Worm (Caenorhabditis elegans) whole organism, young adult: ENCODE results near the gene C52G5.3.

Experiments
- C06A6.2 ChIP-seq: fragments of 200-800 bp; sonication (Bioruptor generic); conservative IDR thresholded peaks from 2 replicates; pipeline ENCODE4 v1.3.6; 2022; ENCODE audit warnings: missing genetic modification characterization, missing compliant biosample characterization
- F57A8.1 ChIP-seq: fragments of 200-800 bp; sonication (Bioruptor generic); optimal IDR thresholded peaks from 2 replicates; lab custom pipeline; 2018; ENCODE audit warnings: mild to moderate bottlenecking, missing genetic modification characterization, moderate library complexity, missing compliant biosample characterization
- K12H6.12 ChIP-seq: fragments of 200-800 bp; sonication (Bioruptor generic); optimal IDR thresholded peaks from 2 replicates; lab custom pipeline; 2018; ENCODE audit warnings: mild to moderate bottlenecking, missing genetic modification characterization, missing compliant biosample characterization
- Y53F4B.3 ChIP-seq: fragments of 200-800 bp; sonication (Bioruptor generic); IDR thresholded peaks from 2 replicates; pipeline ENCODE4 v1.3.6; 2022; ENCODE audit warnings: missing genetic modification reagents, missing genetic modification characterization, missing compliant biosample characterization
- Y53G8AR.9 ChIP-seq: fragments of 200-800 bp; sonication (Bioruptor generic); conservative IDR thresholded peaks from 2 replicates; pipeline ENCODE4 v1.3.6; 2022; ENCODE audit warnings: missing genetic modification reagents, missing genetic modification characterization, missing compliant biosample characterization
- ama-1 ChIP-seq, 3 experiments: fragments of 150-350 bp in 1 of 3; sonication (generic microtip) in 2 of 3; optimal IDR thresholded peaks; 2 replicates each; lab custom pipeline; 2014 to 2018; ENCODE audit warnings: missing biosample characterization in 2 of 3, missing genetic modification characterization in 2 of 3, missing genetic modification reagents in 2 of 3
- aptf-3 ChIP-seq: fragments of 200-800 bp; sonication (Bioruptor generic); IDR thresholded peaks from 2 replicates; pipeline ENCODE4 v1.3.6; 2022; ENCODE audit warnings: missing genetic modification characterization, missing compliant biosample characterization
- attf-6 ChIP-seq: fragments of 200-800 bp; sonication (Bioruptor generic); IDR thresholded peaks from 2 replicates; pipeline ENCODE4 v1.3.6; 2022; ENCODE audit warnings: missing genetic modification reagents, missing genetic modification characterization, missing compliant biosample characterization
- ccch-3 ChIP-seq: fragments of 200-800 bp; sonication (Bioruptor generic); optimal IDR thresholded peaks from 2 replicates; lab custom pipeline; 2018; ENCODE audit warnings: mild to moderate bottlenecking, missing genetic modification characterization, missing compliant biosample characterization
- cebp-2 ChIP-seq: fragments of 200-800 bp; sonication (Bioruptor generic); IDR thresholded peaks from 2 replicates; pipeline ENCODE4 v1.3.6; 2022; ENCODE audit warnings: missing genetic modification characterization, missing compliant biosample characterization
- ceh-40 ChIP-seq: fragments of 200-800 bp; sonication (Bioruptor generic); IDR thresholded peaks from 2 replicates; pipeline ENCODE4 v1.3.6; 2022; ENCODE audit warnings: missing genetic modification characterization, missing compliant biosample characterization
- ceh-58 ChIP-seq: fragments of 200-800 bp; sonication (Bioruptor generic); IDR thresholded peaks from 2 replicates; pipeline ENCODE4 v1.3.6; 2022; ENCODE audit warnings: missing genetic modification characterization, missing compliant biosample characterization
- ceh-91 ChIP-seq: fragments of 200-800 bp; sonication (Bioruptor generic); IDR thresholded peaks from 2 replicates; pipeline ENCODE4 v1.3.6; 2022; ENCODE audit warnings: missing genetic modification reagents, missing genetic modification characterization, missing compliant biosample characterization
- him-1 ChIP-seq: sonication (generic microtip); optimal IDR thresholded peaks from 2 replicates; lab custom pipeline; 2016; ENCODE audit warnings: missing genotype, missing genetic modification reagents, missing genetic modification characterization, missing compliant biosample characterization
- hlh-26 ChIP-seq: fragments of 200-800 bp; sonication (Bioruptor generic); conservative IDR thresholded peaks from 2 replicates; pipeline ENCODE4 v1.3.6; 2022; ENCODE audit warnings: missing genetic modification reagents, missing genetic modification characterization, missing compliant biosample characterization
- hmg-20 ChIP-seq: fragments of 200-800 bp; sonication (Bioruptor generic); IDR thresholded peaks from 2 replicates; pipeline ENCODE4 v1.3.6; 2022; ENCODE audit warnings: missing genetic modification reagents, missing genetic modification characterization, missing compliant biosample characterization
- hrde-1 ChIP-seq: sonication (generic microtip); optimal IDR thresholded peaks from 2 replicates; lab custom pipeline; 2016; ENCODE audit warnings: missing genetic modification characterization, mild to moderate bottlenecking, missing compliant biosample characterization, moderate library complexity, missing genotype, missing genetic modification reagents, borderline replicate concordance
- lin-26 ChIP-seq: fragments of 200-800 bp; sonication (Bioruptor generic); IDR thresholded peaks from 2 replicates; pipeline ENCODE4 v1.3.6; 2022; ENCODE audit warnings: missing genetic modification reagents, missing genetic modification characterization, missing compliant biosample characterization
- lin-35 ChIP-seq, 3 experiments: fragments of 150-350 bp in 2 of 3; sonication (generic microtip) in 1 of 3; optimal IDR thresholded peaks; 2 replicates each; lab custom pipeline; 2014 to 2018; ENCODE audit warnings: missing biosample characterization in 3 of 3, missing genetic modification characterization in 3 of 3, missing genetic modification reagents in 3 of 3
- lsy-27 ChIP-seq: sonication (generic microtip); optimal IDR thresholded peaks from 2 replicates; lab custom pipeline; 2017; ENCODE audit warnings: missing genetic modification characterization, mild to moderate bottlenecking, missing compliant biosample characterization, antibody characterized with exemption, missing genotype, borderline replicate concordance; ENCODE audit not compliant: insufficient read depth
- madf-3 ChIP-seq: fragments of 200-800 bp; sonication (Bioruptor generic); IDR thresholded peaks from 2 replicates; pipeline ENCODE4 v1.3.6; 2022; ENCODE audit warnings: missing genetic modification reagents, missing genetic modification characterization, missing compliant biosample characterization
- madf-6 ChIP-seq: fragments of 200-800 bp; sonication (Bioruptor generic); IDR thresholded peaks from 2 replicates; pipeline ENCODE4 v1.3.6; 2022; ENCODE audit warnings: missing genetic modification reagents, missing genetic modification characterization, missing compliant biosample characterization
- madf-8 ChIP-seq: fragments of 200-800 bp; sonication (Bioruptor generic); conservative IDR thresholded peaks from 2 replicates; pipeline ENCODE4 v1.3.6; 2022; ENCODE audit warnings: missing genetic modification reagents, missing genetic modification characterization, missing compliant biosample characterization
- mcd-1 ChIP-seq: fragments of 200-800 bp; sonication (Bioruptor generic); IDR thresholded peaks from 2 replicates; pipeline ENCODE4 v1.3.6; 2022; ENCODE audit warnings: missing genetic modification reagents, missing genetic modification characterization, missing compliant biosample characterization
- mel-28 ChIP-seq: sonication (generic microtip); optimal IDR thresholded peaks from 2 replicates; lab custom pipeline; 2016; ENCODE audit warnings: borderline replicate concordance, mild to moderate bottlenecking, missing genetic modification characterization, missing compliant biosample characterization
- mes-4 ChIP-seq: sonication (generic microtip); optimal IDR thresholded peaks from 2 replicates; lab custom pipeline; 2016; ENCODE audit warnings: missing genotype, missing genetic modification characterization, missing compliant biosample characterization
- sdz-38 ChIP-seq: sonication (generic microtip); optimal IDR thresholded peaks from 2 replicates; lab custom pipeline; 2016; ENCODE audit warnings: missing genotype, missing genetic modification characterization, missing compliant biosample characterization
- somi-1 ChIP-seq: fragments of 200-800 bp; sonication (Bioruptor generic); optimal IDR thresholded peaks from 2 replicates; lab custom pipeline; 2018; ENCODE audit warnings: mild to moderate bottlenecking, missing genetic modification characterization, missing compliant biosample characterization
- tbx-9 ChIP-seq: sonication (generic microtip); optimal IDR thresholded peaks from 2 replicates; lab custom pipeline; 2016; ENCODE audit warnings: borderline replicate concordance, missing genetic modification characterization, inconsistent platforms, missing compliant biosample characterization
- tlf-1 ChIP-seq: fragments of 200-800 bp; sonication (Bioruptor generic); optimal IDR thresholded peaks from 2 replicates; lab custom pipeline; 2018; ENCODE audit warnings: mild to moderate bottlenecking, missing genetic modification characterization, missing compliant biosample characterization
- unc-130 ChIP-seq: sonication (generic microtip); optimal IDR thresholded peaks from 2 replicates; lab custom pipeline; 2016; ENCODE audit warnings: missing genetic modification reagents, missing genetic modification characterization, missing compliant biosample characterization
- zim-3 ChIP-seq: sonication (generic microtip); optimal IDR thresholded peaks from 2 replicates; lab custom pipeline; 2017; ENCODE audit warnings: mild to moderate bottlenecking, missing genetic modification characterization, moderate library complexity, missing compliant biosample characterization
- ztf-22 ChIP-seq: fragments of 200-800 bp; sonication (Bioruptor generic); optimal IDR thresholded peaks from 2 replicates; lab custom pipeline; 2018; ENCODE audit warnings: mild to moderate bottlenecking, missing genetic modification characterization, moderate library complexity, missing compliant biosample characterization
- ztf-26 ChIP-seq: sonication (generic microtip); optimal IDR thresholded peaks from 2 replicates; lab custom pipeline; 2017; ENCODE audit warnings: missing genetic modification characterization, missing compliant biosample characterization
- ztf-6 ChIP-seq: fragments of 200-800 bp; sonication (Bioruptor generic); IDR thresholded peaks from 2 replicates; pipeline ENCODE4 v1.3.6; 2022; ENCODE audit warnings: missing genetic modification reagents, missing genetic modification characterization, missing compliant biosample characterization

Gene C52G5.3

DNA sequence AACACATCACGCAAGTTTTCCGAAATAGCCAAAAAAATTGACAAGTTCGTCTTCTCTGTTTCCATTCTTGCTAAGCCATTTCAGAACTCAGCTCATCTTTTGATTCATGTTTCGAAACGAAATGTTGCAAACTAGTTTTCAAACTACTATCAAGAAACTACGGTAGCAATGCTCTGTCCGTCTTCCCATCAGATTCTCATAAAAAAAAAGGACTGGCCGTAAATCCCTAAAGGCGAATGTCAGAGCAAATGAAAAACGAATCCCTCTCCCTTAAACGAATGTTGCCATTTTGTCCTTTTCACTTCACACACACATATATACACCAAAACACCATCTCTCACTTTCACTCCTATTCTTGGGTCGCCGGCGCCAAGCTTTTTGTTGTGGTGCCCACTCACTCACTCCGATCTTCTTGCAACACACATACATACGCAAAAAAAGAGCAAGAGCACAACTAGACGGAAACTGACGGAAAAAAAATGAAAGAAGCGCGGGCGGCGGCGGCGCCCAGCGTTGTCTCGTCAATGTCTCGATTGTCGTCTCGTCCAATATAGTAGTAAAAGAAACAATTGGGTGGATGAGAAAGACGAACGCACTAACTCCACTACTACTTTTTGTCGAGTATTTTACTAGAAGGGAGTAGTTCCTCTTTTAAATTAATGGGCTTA lies 18.1 kb downstream of the C52G5.3 start:
- no peak for TF ChIP-seq lsy-27
- no peak for TF ChIP-seq K12H6.12
- TF ChIP-seq ztf-26 (tag; lab: Kevin White, UChicago) = no peak
- TF ChIP-seq sdz-38 (tag; lab: Kevin White, UChicago) = no peak
- no peak for TF ChIP-seq madf-8 (GFP tag; lab: Robert Waterston, UW)
- TF ChIP-seq Y53G8AR.9 (GFP tag; lab: Robert Waterston, UW) = no peak
- no peak for TF ChIP-seq ama-1 (optimal IDR thresholded peaks at IDR 0.05; lab: Kevin White, UChicago)
- no peak for TF ChIP-seq ama-1 (GFP tag; optimal IDR thresholded peaks at IDR 0.05; lab: Kevin White, UChicago)
- TF ChIP-seq, all 124 proteins: peak for 0

DNA sequence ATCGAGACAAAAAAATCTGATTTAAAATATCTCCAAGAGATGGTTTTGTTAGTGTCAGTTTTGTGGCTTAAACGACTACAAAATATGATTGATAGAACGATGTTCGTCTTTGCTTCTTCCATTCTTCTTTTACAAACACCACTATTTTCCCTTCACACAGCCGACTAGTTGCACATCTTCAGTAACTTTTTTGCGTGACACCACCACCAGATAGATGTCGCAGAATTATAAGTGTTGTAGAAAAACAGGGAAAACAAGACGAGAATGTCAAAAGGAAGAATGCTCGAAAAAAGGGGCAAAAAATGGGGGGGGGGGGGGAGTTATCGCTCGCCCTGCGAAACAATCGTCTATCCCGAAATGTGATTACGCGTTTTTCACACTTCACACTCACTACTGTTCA lies 19.2 kb downstream of the C52G5.3 start:
- TF ChIP-seq ccch-3 (GFP tag; lab: Kevin White, UChicago) (no peak), mes-4 (tag; lab: Kevin White, UChicago) (no peak)

DNA sequence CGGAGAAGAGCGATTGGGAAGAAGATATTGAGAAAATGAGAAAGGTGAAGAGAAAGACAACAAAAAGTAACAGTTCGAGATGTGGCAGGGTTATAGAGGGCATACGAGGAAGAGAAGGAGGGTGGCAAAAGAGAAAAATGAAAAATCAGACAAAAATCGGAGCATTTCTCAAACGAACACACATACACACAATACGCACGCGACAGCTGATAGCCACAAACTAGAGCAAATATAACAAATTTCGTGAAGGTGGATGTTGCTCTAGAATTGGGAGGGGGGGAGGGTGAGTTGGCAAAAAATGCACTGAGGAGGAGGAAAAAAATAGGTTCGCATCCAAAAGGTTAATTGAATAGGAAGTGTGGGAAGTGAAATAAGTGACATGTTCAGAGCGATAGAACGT lies 20.8 kb downstream of the C52G5.3 start:
- no peak for TF ChIP-seq hrde-1 (tag; lab: Kevin White, UChicago)
- no peak for TF ChIP-seq sdz-38 (tag; lab: Kevin White, UChicago)
- TF ChIP-seq ceh-58 (GFP tag; lab: Robert Waterston, UW) = no peak
- no peak for TF ChIP-seq aptf-3
- no peak for TF ChIP-seq F57A8.1 (GFP tag; lab: Kevin White, UChicago)
- TF ChIP-seq ztf-22 (GFP tag; lab: Kevin White, UChicago) = no peak
- TF ChIP-seq mel-28 (tag; lab: Kevin White, UChicago) = no peak
- no peak for TF ChIP-seq cebp-2 (GFP tag; lab: Robert Waterston, UW)
- no peak for TF ChIP-seq madf-3 (GFP tag; lab: Robert Waterston, UW)
- no peak for TF ChIP-seq hlh-26
- no peak for TF ChIP-seq him-1 (tag; lab: Kevin White, UChicago)
- no peak for TF ChIP-seq mes-4 (tag; lab: Kevin White, UChicago)
- TF ChIP-seq unc-130 = no peak
- no peak for TF ChIP-seq madf-6
- TF ChIP-seq lin-35 (GFP tag; optimal IDR thresholded peaks at IDR 0.05; lab: Kevin White, UChicago) = no peak
- TF ChIP-seq, all 124 proteins: peak for 0

DNA sequence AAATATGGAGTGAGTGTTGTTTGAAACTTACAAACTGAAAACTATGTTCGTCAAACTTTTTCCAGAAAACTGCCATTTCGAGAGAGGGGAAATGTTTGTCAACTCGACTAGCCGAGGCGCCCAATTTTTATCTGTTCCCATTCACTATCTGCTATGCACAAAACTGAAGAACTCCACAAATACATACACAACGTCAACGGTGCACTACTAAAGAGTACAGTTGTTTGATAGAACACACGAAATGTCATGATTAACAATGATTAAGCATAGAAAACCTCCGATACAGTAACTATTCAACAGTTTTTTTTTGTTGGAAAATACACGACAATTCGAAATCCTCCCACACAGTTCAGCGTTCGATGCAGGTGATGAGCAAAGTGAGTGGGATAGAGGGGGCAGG lies 26.4 kb downstream of the C52G5.3 start:
- TF ChIP-seq tlf-1 (no peak), madf-6 (no peak), zim-3 (tag; lab: Kevin White, UChicago) (no peak), C06A6.2 (GFP tag; lab: Robert Waterston, UW) (no peak), ceh-91 (GFP tag; lab: Robert Waterston, UW) (no peak), lin-26 (GFP tag; lab: Robert Waterston, UW) (no peak), mcd-1 (GFP tag; lab: Robert Waterston, UW) (no peak), ceh-40 (GFP tag; lab: Robert Waterston, UW) (no peak), hmg-20 (GFP tag; lab: Robert Waterston, UW) (no peak), somi-1 (GFP tag; lab: Kevin White, UChicago) (no peak), Y53F4B.3 (GFP tag; lab: Robert Waterston, UW) (no peak), ztf-6 (GFP tag; lab: Robert Waterston, UW) (no peak), attf-6 (GFP tag; lab: Robert Waterston, UW) (no peak), tbx-9 (tag; lab: Kevin White, UChicago) (no peak), madf-8 (GFP tag; lab: Robert Waterston, UW) (no peak)
- TF ChIP-seq, all 124 proteins: peak for 0
